Worm (Caenorhabditis elegans) whole organism, L3 larva: ENCODE data around the gene F54H12.10.

Source experiments
- aly-2 ChIP-seq: fragments of 150-350 bp; optimal IDR thresholded peaks from 2 replicates; lab custom pipeline; 2014; ENCODE audit warnings: missing biosample characterization, missing genetic modification characterization
- daf-12 ChIP-seq: fragments of 150-350 bp; optimal IDR thresholded peaks from 2 replicates; lab custom pipeline; 2014; ENCODE audit warnings: missing biosample characterization, missing genetic modification reagents, missing genetic modification characterization
- egl-27 ChIP-seq: sonication (generic microtip); optimal IDR thresholded peaks from 4 replicates; lab custom pipeline; 2017; ENCODE audit warnings: missing biosample characterization, missing genetic modification reagents, missing genetic modification characterization
- fkh-10 ChIP-seq: sonication (generic microtip); optimal IDR thresholded peaks from 2 replicates; lab custom pipeline; 2017; ENCODE audit warnings: missing biosample characterization, missing genetic modification reagents, missing genetic modification characterization
- fos-1 ChIP-seq: fragments of 150-350 bp; optimal IDR thresholded peaks from 2 replicates; lab custom pipeline; 2014; ENCODE audit warnings: missing biosample characterization, missing genetic modification characterization
- lin-15B ChIP-seq: fragments of 150-350 bp; optimal IDR thresholded peaks from 2 replicates; lab custom pipeline; 2014; ENCODE audit warnings: missing biosample characterization, missing genetic modification characterization
- lin-39 ChIP-seq: fragments of 150-350 bp; optimal IDR thresholded peaks from 2 replicates; lab custom pipeline; 2018; ENCODE audit warnings: missing biosample characterization, missing genetic modification reagents, missing genetic modification characterization
- nhr-12 ChIP-seq: fragments of 150-350 bp; optimal IDR thresholded peaks from 2 replicates; lab custom pipeline; 2014; ENCODE audit warnings: missing biosample characterization, missing genetic modification characterization
- nhr-237 ChIP-seq: fragments of 150-350 bp; optimal IDR thresholded peaks from 2 replicates; lab custom pipeline; 2014; ENCODE audit warnings: missing biosample characterization, missing genetic modification characterization
- nhr-25 ChIP-seq: sonication (generic microtip); optimal IDR thresholded peaks from 2 replicates; lab custom pipeline; 2017; ENCODE audit warnings: missing biosample characterization, missing genetic modification characterization
- pqm-1 ChIP-seq: fragments of 150-350 bp; optimal IDR thresholded peaks from 2 replicates; lab custom pipeline; 2017; ENCODE audit warnings: missing biosample characterization, missing genetic modification characterization, inconsistent platforms
- tbx-2 ChIP-seq: sonication (generic microtip); optimal IDR thresholded peaks from 2 replicates; lab custom pipeline; 2016; ENCODE audit warnings: mild to moderate bottlenecking, missing genetic modification characterization, missing compliant biosample characterization
- unc-39 ChIP-seq: sonication (generic microtip); optimal IDR thresholded peaks from 4 replicates; lab custom pipeline; 2017; ENCODE audit warnings: missing biosample characterization, missing genetic modification characterization
- unc-62 ChIP-seq: fragments of 150-350 bp; sonication (generic microtip); optimal IDR thresholded peaks from 4 replicates; lab custom pipeline; 2014; ENCODE audit warnings: missing biosample characterization, missing genetic modification reagents, missing genetic modification characterization

ce11 chrIII:7937548-7937947 is 21.2 kb downstream of the F54H12.10 start, which contains the start of gene C29E4.10:
- TF ChIP-seq unc-62 (GFP tag; lab: Kevin White, UChicago) (no peak), nhr-12 (tag; lab: Kevin White, UChicago) (no peak), unc-39 (tag; lab: Kevin White, UChicago) (no peak), pqm-1 (tag; lab: Kevin White, UChicago) (no peak), lin-15B (tag; lab: Kevin White, UChicago) (no peak), nhr-237 (tag; lab: Kevin White, UChicago) (no peak), egl-27 (tag; lab: Kevin White, UChicago) (no peak), lin-39 (tag; lab: Kevin White, UChicago) (no peak), tbx-2 (tag; lab: Kevin White, UChicago) (no peak), fos-1 (tag; lab: Kevin White, UChicago) (no peak), daf-12 (tag; lab: Kevin White, UChicago) (no peak), aly-2 (tag; lab: Kevin White, UChicago) (no peak), nhr-25 (tag; lab: Kevin White, UChicago) (no peak), fkh-10 (GFP tag; lab: Kevin White, UChicago) (no peak)
